Worm (Caenorhabditis elegans): Measurements from ENCODE around the gene rcq-5.
"Not testable (repeated sequence)": the region's sequence is repeated elsewhere in the genome, so short reads cannot be mapped to it uniquely, and the experiment has no call there.

- not testable (repeated sequence) for TF ChIP-seq dve-1 (tag; optimal IDR thresholded peaks at IDR 0.05; ENCODE audit: insufficient read depth); skn-1 (tag; optimal IDR thresholded peaks at IDR 0.05); unc-39 (tag; optimal IDR thresholded peaks at IDR 0.05); lir-3 (tag; optimal IDR thresholded peaks at IDR 0.05); php-3 (GFP tag; IDR thresholded peaks at IDR 0.05); pqm-1 (tag; optimal IDR thresholded peaks at IDR 0.05); aly-2 (tag; optimal IDR thresholded peaks at IDR 0.05); tra-1 (GFP tag; IDR thresholded peaks at IDR 0.05); jun-1 (tag; optimal IDR thresholded peaks at IDR 0.05); nhr-11 (tag; optimal IDR thresholded peaks at IDR 0.05); Y75B8A.6 (GFP tag; IDR thresholded peaks at IDR 0.05); ztf-11 (tag; optimal IDR thresholded peaks at IDR 0.05); dpl-1 (GFP tag; optimal IDR thresholded peaks at IDR 0.05)
Observed at ce11 chrIII:4060856-4061383, 3.1 kb upstream of the rcq-5 start.

All from whole organism, L4 larva.